Fruit fly (Drosophila melanogaster) whole organism, pupa: ENCODE measurements around the gene CG32713.

Experiments used
- CG10348 ChIP-seq: fragments of 200-800 bp; sonication (Bioruptor generic); IDR thresholded peaks from 2 replicates; pipeline ENCODE4 v1.3.6; 2022; ENCODE audit warnings: missing biosample characterization, missing genetic modification characterization
- CG12605 ChIP-seq: fragments of 200-800 bp; sonication (Bioruptor generic); IDR thresholded peaks from 2 replicates; pipeline ENCODE4 v1.3.6; 2022; ENCODE audit warnings: missing biosample characterization, missing genetic modification characterization
- CG13204 ChIP-seq: fragments of 200-800 bp; sonication (Bioruptor generic); optimal IDR thresholded peaks from 2 replicates; lab custom pipeline; 2018; ENCODE audit warnings: missing biosample characterization, mild to moderate bottlenecking, missing genetic modification characterization, moderate library complexity
- CG14655 ChIP-seq: fragments of 200-800 bp; sonication (Bioruptor generic); optimal IDR thresholded peaks from 3 replicates; lab custom pipeline; 2017; ENCODE audit warnings: mild to moderate bottlenecking, missing biosample characterization, missing genetic modification reagents, missing genetic modification characterization
- CG15710 ChIP-seq: fragments of 200-800 bp; sonication (Bioruptor generic); optimal IDR thresholded peaks from 2 replicates; lab custom pipeline; 2018; ENCODE audit warnings: missing biosample characterization, mild to moderate bottlenecking, missing genetic modification characterization, moderate library complexity
- CG17806 ChIP-seq: fragments of 200-800 bp; sonication (Bioruptor generic); optimal IDR thresholded peaks from 2 replicates; lab custom pipeline; 2018; ENCODE audit warnings: missing biosample characterization, mild to moderate bottlenecking, missing genetic modification characterization, moderate library complexity
- CG32121 ChIP-seq: fragments of 200-800 bp; sonication (Bioruptor generic); IDR thresholded peaks from 2 replicates; pipeline ENCODE4 v1.3.6; 2022; ENCODE audit warnings: missing biosample characterization, missing genetic modification characterization
- CG34367 ChIP-seq: fragments of 200-800 bp; sonication (Bioruptor generic); optimal IDR thresholded peaks from 2 replicates; lab custom pipeline; 2018; ENCODE audit warnings: missing biosample characterization, mild to moderate bottlenecking, missing genetic modification characterization
- CG4496 ChIP-seq: fragments of 200-800 bp; sonication (Bioruptor generic); IDR thresholded peaks from 3 replicates; pipeline ENCODE4 v1.3.6; 2022; ENCODE audit warnings: missing biosample characterization, missing genetic modification characterization
- CG8159 ChIP-seq: fragments of 200-800 bp; sonication (Bioruptor generic); optimal IDR thresholded peaks from 3 replicates; lab custom pipeline; 2018; ENCODE audit warnings: missing biosample characterization, mild to moderate bottlenecking, missing genetic modification characterization, moderate library complexity
- CG8301 ChIP-seq: fragments of 200-800 bp; sonication (Bioruptor generic); optimal IDR thresholded peaks from 2 replicates; lab custom pipeline; 2018; ENCODE audit warnings: missing biosample characterization, mild to moderate bottlenecking, missing genetic modification characterization
- CG9948 ChIP-seq: fragments of 200-800 bp; sonication (Bioruptor generic); optimal IDR thresholded peaks from 2 replicates; lab custom pipeline; 2018; ENCODE audit warnings: missing biosample characterization, mild to moderate bottlenecking, missing genetic modification characterization, moderate library complexity
- D1 ChIP-seq: fragments of 200-800 bp; sonication (Bioruptor generic); optimal IDR thresholded peaks from 2 replicates; lab custom pipeline; 2018; ENCODE audit warnings: missing biosample characterization, mild to moderate bottlenecking, missing genetic modification characterization, moderate library complexity
- EcR ChIP-seq: fragments of 200-800 bp; sonication (Bioruptor generic); optimal IDR thresholded peaks from 3 replicates; lab custom pipeline; 2019; ENCODE audit warnings: missing biosample characterization, missing genetic modification characterization, mild to moderate bottlenecking, moderate library complexity, missing genetic modification reagents
- Ets98B ChIP-seq: fragments of 200-800 bp; sonication (Bioruptor generic); IDR thresholded peaks from 2 replicates; pipeline ENCODE4 v1.3.6; 2022; ENCODE audit warnings: missing biosample characterization, missing genetic modification characterization
- Pif1A ChIP-seq: fragments of 200-800 bp; sonication (Bioruptor generic); optimal IDR thresholded peaks from 3 replicates; lab custom pipeline; 2016; ENCODE audit warnings: missing biosample characterization, missing genetic modification characterization
- Pif1B ChIP-seq: fragments of 200-800 bp; sonication (Bioruptor generic); optimal IDR thresholded peaks from 3 replicates; lab custom pipeline; 2016; ENCODE audit warnings: missing biosample characterization, missing genetic modification characterization
- Snoo ChIP-seq: fragments of 200-800 bp; sonication (Bioruptor generic); optimal IDR thresholded peaks from 3 replicates; lab custom pipeline; 2017; ENCODE audit warnings: missing biosample characterization, mild to moderate bottlenecking, missing genetic modification characterization, inconsistent platforms
- fd96Ca ChIP-seq: fragments of 200-800 bp; sonication (Bioruptor generic); IDR thresholded peaks from 3 replicates; pipeline ENCODE4 v1.3.6; 2022; ENCODE audit warnings: missing biosample characterization, missing genetic modification characterization
- gl ChIP-seq: fragments of 200-800 bp; sonication (Bioruptor generic); optimal IDR thresholded peaks from 2 replicates; lab custom pipeline; 2018; ENCODE audit warnings: missing biosample characterization, mild to moderate bottlenecking, missing genetic modification characterization
- rn ChIP-seq: fragments of 200-800 bp; sonication (Bioruptor generic); IDR thresholded peaks from 2 replicates; pipeline ENCODE4 v1.3.6; 2022; ENCODE audit warnings: missing biosample characterization, missing genetic modification characterization

CG32713 gene

DNA sequence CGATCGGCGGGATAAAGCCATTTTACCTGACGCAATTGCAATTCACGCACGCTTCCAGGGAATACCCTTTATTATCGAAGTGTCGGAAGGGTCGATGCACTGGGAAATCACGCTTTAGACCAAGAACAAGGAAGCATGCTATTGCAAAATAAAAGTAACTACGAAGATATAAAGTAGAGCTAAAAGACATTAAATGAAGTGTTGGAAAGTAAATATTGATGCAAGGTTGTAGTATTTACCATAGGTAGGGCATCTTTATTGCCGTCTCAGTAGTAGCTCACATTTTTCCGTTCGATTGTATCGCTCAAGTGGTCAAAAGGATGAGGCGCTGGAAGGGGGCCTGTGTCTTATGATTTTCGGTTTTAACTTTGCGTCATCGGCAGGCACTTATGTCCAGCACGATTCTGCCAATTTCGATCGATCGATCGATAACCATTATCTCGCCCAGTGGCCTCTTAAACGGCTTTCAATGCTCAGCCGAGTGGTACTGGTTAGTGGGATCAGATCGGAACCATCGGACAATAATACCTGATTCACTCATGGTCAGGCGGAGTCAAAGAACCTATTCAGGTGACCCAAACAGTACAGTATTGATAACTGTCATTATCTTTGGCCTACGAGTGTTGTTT lies 40.3 kb upstream of the CG32713 start:
- TF ChIP-seq rn (GFP tag; lab: Robert Waterston, UW) (no peak), CG15710 (tag; lab: Kevin White, UChicago) (peak; percentile 5), CG8159 (tag; lab: Kevin White, UChicago) (peak; percentile 43), EcR (peak; percentile 28), Snoo (tag; lab: Kevin White, UChicago) (no peak), Pif1B (GFP tag; lab: Kevin White, UChicago) (no peak)

DNA sequence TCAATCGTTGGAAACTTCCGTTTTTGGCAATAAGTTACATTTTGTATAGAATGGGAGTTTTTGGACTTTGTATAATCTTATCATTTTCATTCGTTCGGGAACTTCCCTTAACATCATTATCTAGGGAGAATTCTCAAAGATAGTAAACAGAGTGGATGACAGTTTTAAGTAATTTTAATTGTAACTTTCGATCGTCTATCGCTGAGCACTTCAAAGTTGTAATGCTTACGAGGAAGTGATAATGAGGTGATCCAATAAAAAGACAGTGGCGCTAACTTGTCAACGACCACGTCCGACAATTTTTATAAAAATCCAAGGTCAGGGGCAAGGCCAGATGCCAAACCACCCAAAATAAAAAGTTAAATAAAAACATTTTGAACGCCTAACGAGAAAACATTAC lies 38.9 kb upstream of the CG32713 start:
- TF ChIP-seq Ets98B (GFP tag; lab: Robert Waterston, UW) (no peak), CG32121 (GFP tag; lab: Robert Waterston, UW) (no peak), Pif1B (GFP tag; lab: Kevin White, UChicago) (no peak), CG34367 (tag; lab: Kevin White, UChicago) (no peak), CG17806 (tag; lab: Kevin White, UChicago) (no peak), CG8301 (no peak), CG9948 (tag; lab: Kevin White, UChicago) (no peak), CG4496 (no peak), CG15710 (tag; lab: Kevin White, UChicago) (no peak), D1 (tag; lab: Kevin White, UChicago) (no peak), EcR (no peak), CG8159 (tag; lab: Kevin White, UChicago) (no peak), Pif1A (GFP tag; lab: Kevin White, UChicago) (no peak), CG12605 (GFP tag; lab: Robert Waterston, UW) (no peak), CG14655 (no peak), rn (GFP tag; lab: Robert Waterston, UW) (no peak), Snoo (tag; lab: Kevin White, UChicago) (no peak), fd96Ca (GFP tag; lab: Robert Waterston, UW) (no peak)

DNA sequence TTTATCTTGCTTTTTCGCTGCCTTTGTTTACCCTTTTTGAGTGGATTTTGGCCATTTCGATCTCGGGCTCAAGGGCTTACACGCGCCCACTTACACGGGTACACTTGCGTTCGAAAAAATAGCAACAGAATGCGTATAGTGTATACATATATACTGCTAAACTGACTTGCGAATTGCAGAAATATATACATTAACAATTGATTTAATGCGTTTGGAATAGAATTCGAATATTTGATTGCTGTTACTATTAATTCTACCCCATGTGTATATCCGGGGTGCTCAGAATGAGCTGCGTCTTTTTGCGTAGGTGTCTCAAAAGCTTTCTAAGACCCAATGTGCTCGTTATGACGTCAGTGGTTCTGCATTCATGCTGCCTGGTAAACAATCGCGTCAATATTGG lies 36.0 kb upstream of the CG32713 start:
- TF ChIP-seq Pif1A (GFP tag; lab: Kevin White, UChicago) (no peak), rn (GFP tag; lab: Robert Waterston, UW) (no peak), CG17806 (tag; lab: Kevin White, UChicago) (no peak), CG32121 (GFP tag; lab: Robert Waterston, UW) (no peak), CG9948 (tag; lab: Kevin White, UChicago) (no peak), gl (tag; lab: Kevin White, UChicago) (no peak), D1 (tag; lab: Kevin White, UChicago) (no peak), Pif1B (GFP tag; lab: Kevin White, UChicago) (no peak), CG13204 (GFP tag; lab: Kevin White, UChicago) (no peak), CG12605 (GFP tag; lab: Robert Waterston, UW) (no peak), fd96Ca (GFP tag; lab: Robert Waterston, UW) (no peak), CG8159 (tag; lab: Kevin White, UChicago) (no peak), CG14655 (no peak)

DNA sequence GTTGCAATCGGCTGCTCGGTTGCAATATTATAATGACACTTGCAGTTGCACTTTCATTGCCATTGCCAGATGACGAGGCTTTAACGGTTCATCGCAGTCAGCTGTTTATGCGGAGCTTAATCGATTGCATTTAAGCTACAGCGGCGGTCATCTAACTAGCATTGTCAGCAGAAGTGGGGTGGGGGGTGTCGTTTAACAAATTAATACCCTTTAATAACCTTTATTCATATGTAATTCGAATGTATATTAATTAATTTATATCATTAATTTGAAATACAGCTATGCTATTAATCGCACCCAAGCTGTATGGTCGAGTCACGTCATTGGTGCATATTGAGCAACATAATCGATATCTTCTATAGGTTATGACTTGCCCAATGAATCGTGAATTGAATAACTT lies 35.4 kb upstream of the CG32713 start:
- TF ChIP-seq CG15710 (tag; lab: Kevin White, UChicago) (peak; percentile 81), Ets98B (GFP tag; lab: Robert Waterston, UW) (peak; percentile 92), CG17806 (tag; lab: Kevin White, UChicago) (peak; percentile 70), EcR (no peak), CG9948 (tag; lab: Kevin White, UChicago) (peak; percentile 69), Pif1A (GFP tag; lab: Kevin White, UChicago) (peak; percentile 73), Pif1B (GFP tag; lab: Kevin White, UChicago) (peak; percentile 78), gl (tag; lab: Kevin White, UChicago) (peak; percentile 36), CG32121 (GFP tag; lab: Robert Waterston, UW) (peak; percentile 85), D1 (tag; lab: Kevin White, UChicago) (no peak), Snoo (tag; lab: Kevin White, UChicago) (peak; percentile 77), CG10348 (GFP tag; lab: Robert Waterston, UW) (no peak), CG4496 (peak; percentile 93), CG13204 (GFP tag; lab: Kevin White, UChicago) (no peak), CG8301 (peak; percentile 72), CG14655 (peak; percentile 79), CG8159 (tag; lab: Kevin White, UChicago) (peak; percentile 78), fd96Ca (GFP tag; lab: Robert Waterston, UW) (peak; percentile 92), CG12605 (GFP tag; lab: Robert Waterston, UW) (peak; percentile 87), CG34367 (tag; lab: Kevin White, UChicago) (peak; percentile 65), rn (GFP tag; lab: Robert Waterston, UW) (no peak; the same call in 1 of the 2 replicates)
- TF ChIP-seq, all 21 proteins: peak for 16

DNA sequence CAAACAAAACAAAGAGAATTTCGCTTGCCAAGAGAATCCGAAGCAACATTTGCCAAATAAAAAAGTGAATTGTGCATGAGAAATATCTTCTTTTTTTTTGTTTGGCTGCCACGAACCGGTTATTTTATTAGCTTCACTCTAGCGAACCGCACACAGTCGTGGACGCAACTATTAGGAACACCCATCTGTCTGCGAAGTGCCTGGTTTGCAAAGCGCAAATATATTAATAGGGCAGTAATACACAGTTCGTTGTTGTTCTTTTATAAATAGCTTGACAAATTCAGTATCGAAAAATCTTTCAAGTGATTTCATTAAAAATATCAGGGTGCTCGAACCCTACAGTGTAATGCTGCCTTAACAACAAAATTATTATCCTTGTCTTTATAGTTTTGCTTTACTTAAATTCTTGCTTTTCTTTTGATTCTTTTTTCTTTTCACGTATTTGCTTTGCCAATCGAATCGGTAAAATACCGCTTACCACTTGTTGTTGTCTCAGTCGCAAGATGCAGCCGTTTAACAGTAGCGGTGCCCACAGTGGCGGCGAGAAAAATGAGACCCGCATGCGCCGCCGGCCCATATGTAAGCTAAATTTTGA lies 34.1 kb upstream of the CG32713 start:
- TF ChIP-seq Snoo (tag; lab: Kevin White, UChicago) (peak; percentile 10), EcR (no peak), gl (tag; lab: Kevin White, UChicago) (no peak), CG15710 (tag; lab: Kevin White, UChicago) (peak; percentile 38), fd96Ca (GFP tag; lab: Robert Waterston, UW) (peak; percentile 63), CG32121 (GFP tag; lab: Robert Waterston, UW) (0 out of 2 replicates have a peak, but pooled peaks have one; percentile 21), rn (GFP tag; lab: Robert Waterston, UW) (no peak), CG4496 (no peak; the same call in 2 of the 3 replicates), CG8159 (tag; lab: Kevin White, UChicago) (peak; percentile 30), CG10348 (GFP tag; lab: Robert Waterston, UW) (no peak), CG13204 (GFP tag; lab: Kevin White, UChicago) (no peak), CG14655 (peak; percentile 38), D1 (tag; lab: Kevin White, UChicago) (no peak), CG17806 (tag; lab: Kevin White, UChicago) (peak; percentile 12), Pif1A (GFP tag; lab: Kevin White, UChicago) (peak; percentile 56), CG34367 (tag; lab: Kevin White, UChicago) (peak; percentile 34), CG12605 (GFP tag; lab: Robert Waterston, UW) (0 out of 2 replicates have a peak, but pooled peaks have one; percentile 25), Pif1B (GFP tag; lab: Kevin White, UChicago) (peak; percentile 10), CG8301 (peak; percentile 44), Ets98B (GFP tag; lab: Robert Waterston, UW) (peak; percentile 26; the same call in 1 of the 2 replicates), CG9948 (tag; lab: Kevin White, UChicago) (peak; percentile 41)
